Fruit fly (Drosophila melanogaster) whole organism, embryonic: Measurements from ENCODE around the gene Torsin.

Source experiments
- Abd-B ChIP-seq: fragments of 200-800 bp; sonication (Bioruptor generic); optimal IDR thresholded peaks from 2 replicates; lab custom pipeline; 2018; ENCODE audit warnings: missing biosample characterization, mild to moderate bottlenecking, missing genetic modification characterization, moderate library complexity
- Antp ChIP-seq: fragments of 200-800 bp; sonication (Bioruptor generic); optimal IDR thresholded peaks from 3 replicates; lab custom pipeline; 2016; ENCODE audit warnings: missing biosample characterization, missing genetic modification characterization
- Atf-2 ChIP-seq: fragments of 200-800 bp; sonication (Bioruptor generic); optimal IDR thresholded peaks from 2 replicates; lab custom pipeline; 2016; ENCODE audit warnings: missing biosample characterization, missing genetic modification characterization
- BEAF-32 ChIP-seq: fragments of 200-800 bp; sonication (Bioruptor generic); optimal IDR thresholded peaks from 3 replicates; lab custom pipeline; 2017; ENCODE audit warnings: missing biosample characterization, missing genetic modification characterization, mild to moderate bottlenecking, moderate library complexity, missing genetic modification reagents
- CG11398 ChIP-seq: fragments of 200-800 bp; sonication (Bioruptor generic); optimal IDR thresholded peaks from 2 replicates; lab custom pipeline; 2016; ENCODE audit warnings: missing biosample characterization, missing genetic modification characterization
- CG11456 ChIP-seq: fragments of 200-800 bp; sonication (Bioruptor generic); IDR thresholded peaks from 3 replicates; pipeline ENCODE4 v1.3.6; 2022; ENCODE audit warnings: missing biosample characterization, missing genetic modification characterization
- CG11723 ChIP-seq: fragments of 200-800 bp; sonication (Bioruptor generic); optimal IDR thresholded peaks from 2 replicates; lab custom pipeline; 2017; ENCODE audit warnings: missing biosample characterization, mild to moderate bottlenecking, missing genetic modification characterization
- CG12659 ChIP-seq: fragments of 200-800 bp; sonication (Bioruptor generic); optimal IDR thresholded peaks from 3 replicates; lab custom pipeline; 2017; ENCODE audit warnings: mild to moderate bottlenecking, missing biosample characterization, missing genetic modification reagents, missing genetic modification characterization
- CG13624 ChIP-seq: fragments of 200-800 bp; sonication (Bioruptor generic); optimal IDR thresholded peaks from 2 replicates; lab custom pipeline; 2016; ENCODE audit warnings: missing biosample characterization, missing genetic modification characterization
- CG17186 ChIP-seq: fragments of 200-800 bp; sonication (Bioruptor generic); optimal IDR thresholded peaks from 3 replicates; lab custom pipeline; 2017; ENCODE audit warnings: missing biosample characterization, missing genetic modification reagents, missing genetic modification characterization
- CG17328 ChIP-seq: fragments of 200-800 bp; sonication (Bioruptor generic); IDR thresholded peaks from 2 replicates; pipeline ENCODE4 v1.3.6; 2022; ENCODE audit warnings: missing biosample characterization, missing genetic modification characterization
- CG1792 ChIP-seq: fragments of 200-800 bp; sonication (Bioruptor generic); optimal IDR thresholded peaks from 2 replicates; lab custom pipeline; 2016; ENCODE audit warnings: missing biosample characterization, missing genetic modification characterization
- CG2202 ChIP-seq: fragments of 200-800 bp; sonication (Bioruptor generic); optimal IDR thresholded peaks from 2 replicates; lab custom pipeline; 2018; ENCODE audit warnings: missing biosample characterization, mild to moderate bottlenecking, missing genetic modification characterization
- CG2875 ChIP-seq: fragments of 200-800 bp; sonication (Bioruptor generic); optimal IDR thresholded peaks from 2 replicates; lab custom pipeline; 2017; ENCODE audit warnings: missing biosample characterization, mild to moderate bottlenecking, missing genetic modification characterization, missing genetic modification reagents
- CG30403 ChIP-seq: fragments of 200-800 bp; sonication (Bioruptor generic); optimal IDR thresholded peaks from 3 replicates; lab custom pipeline; 2016; ENCODE audit warnings: missing biosample characterization, missing genetic modification characterization
- CG31441 ChIP-seq: fragments of 200-800 bp; sonication (Bioruptor generic); IDR thresholded peaks from 2 replicates; pipeline ENCODE4 v1.3.6; 2022; ENCODE audit warnings: missing biosample characterization, missing genetic modification characterization
- CG5245 ChIP-seq: fragments of 200-800 bp; sonication (Bioruptor generic); optimal IDR thresholded peaks from 3 replicates; lab custom pipeline; 2016; ENCODE audit warnings: missing biosample characterization, missing genetic modification characterization
- CG6254 ChIP-seq: fragments of 200-800 bp; sonication (Bioruptor generic); optimal IDR thresholded peaks from 3 replicates; lab custom pipeline; 2017; ENCODE audit warnings: mild to moderate bottlenecking, missing biosample characterization, missing genetic modification reagents, missing genetic modification characterization
- CG7357 ChIP-seq: fragments of 200-800 bp; sonication (Bioruptor generic); IDR thresholded peaks from 3 replicates; pipeline ENCODE4 v1.3.6; 2022; ENCODE audit warnings: missing biosample characterization, missing genetic modification characterization
- Chrac-16 ChIP-seq: fragments of 200-800 bp; sonication (Bioruptor generic); optimal IDR thresholded peaks from 3 replicates; lab custom pipeline; 2016; ENCODE audit warnings: missing biosample characterization, missing genetic modification characterization
- D19B ChIP-seq: fragments of 200-800 bp; sonication (Bioruptor generic); optimal IDR thresholded peaks from 2 replicates; lab custom pipeline; 2017; ENCODE audit warnings: missing biosample characterization, mild to moderate bottlenecking, missing genetic modification characterization
- Dfd ChIP-seq, 2 experiments: fragments of >200 bp; optimal IDR thresholded peaks; 2 replicates each; lab custom pipeline; 2017; ENCODE audit warnings: missing biosample characterization in 2 of 2, missing genetic modification characterization in 2 of 2
- GATAe ChIP-seq: fragments of 200-800 bp; sonication (Bioruptor generic); conservative IDR thresholded peaks from 2 replicates; pipeline ENCODE4 v1.3.6; 2022; ENCODE audit warnings: missing biosample characterization, missing genetic modification characterization
- H15 ChIP-seq: fragments of 200-800 bp; sonication (Bioruptor generic); IDR thresholded peaks from 3 replicates; pipeline ENCODE4 v1.3.6; 2022; ENCODE audit warnings: missing biosample characterization, missing genetic modification characterization
- Hey ChIP-seq: fragments of 200-800 bp; sonication (Bioruptor generic); optimal IDR thresholded peaks from 3 replicates; lab custom pipeline; 2018; ENCODE audit warnings: missing biosample characterization, mild to moderate bottlenecking, missing genetic modification characterization
- MTF-1 ChIP-seq: fragments of 200-800 bp; sonication (Bioruptor generic); optimal IDR thresholded peaks from 2 replicates; lab custom pipeline; 2018; ENCODE audit warnings: missing biosample characterization, mild to moderate bottlenecking, missing genetic modification characterization, borderline replicate concordance
- Mrtf ChIP-seq: fragments of 200-800 bp; sonication (Bioruptor generic); IDR thresholded peaks from 3 replicates; pipeline ENCODE4 v1.3.6; 2022; ENCODE audit warnings: missing biosample characterization, missing genetic modification characterization
- Side ChIP-seq: fragments of 200-800 bp; sonication (Bioruptor generic); optimal IDR thresholded peaks from 2 replicates; lab custom pipeline; 2016; ENCODE audit warnings: missing biosample characterization, missing genetic modification characterization
- Sox100B ChIP-seq: fragments of 200-800 bp; sonication (Bioruptor generic); optimal IDR thresholded peaks from 3 replicates; lab custom pipeline; 2018; ENCODE audit warnings: missing biosample characterization, mild to moderate bottlenecking, missing genetic modification characterization
- Vsx1 ChIP-seq: fragments of 200-800 bp; sonication (Bioruptor generic); optimal IDR thresholded peaks from 2 replicates; lab custom pipeline; 2017; ENCODE audit warnings: missing biosample characterization, mild to moderate bottlenecking, missing genetic modification characterization, missing genetic modification reagents
- az2 ChIP-seq: fragments of 200-800 bp; sonication (Bioruptor generic); optimal IDR thresholded peaks from 3 replicates; lab custom pipeline; 2016; ENCODE audit warnings: missing biosample characterization, missing genetic modification characterization
- bbx ChIP-seq: fragments of 200-800 bp; sonication (Bioruptor generic); IDR thresholded peaks from 2 replicates; pipeline ENCODE4 v1.3.6; 2022; ENCODE audit warnings: missing biosample characterization, missing genetic modification characterization; ENCODE audit not compliant: partially characterized antibody
- ci ChIP-seq: fragments of 200-800 bp; sonication (Bioruptor generic); IDR thresholded peaks from 3 replicates; pipeline ENCODE4 v1.3.6; 2022; ENCODE audit warnings: missing biosample characterization, missing genetic modification characterization
- dati ChIP-seq: fragments of 200-800 bp; sonication (Bioruptor generic); IDR thresholded peaks from 2 replicates; pipeline ENCODE4 v1.3.6; 2022; ENCODE audit warnings: missing biosample characterization, missing genetic modification characterization
- dpn ChIP-seq, 2 experiments: fragments of 200-800 bp; sonication (Bioruptor generic); optimal IDR thresholded peaks; 3 replicates each; lab custom pipeline; 2016; ENCODE audit warnings: missing biosample characterization in 2 of 2, missing genetic modification characterization in 2 of 2
- gsb ChIP-seq: fragments of 200-800 bp; sonication (Bioruptor generic); IDR thresholded peaks from 2 replicates; pipeline ENCODE4 v1.3.6; 2022; ENCODE audit warnings: missing biosample characterization, missing genetic modification characterization
- hb ChIP-seq: fragments of 200-800 bp; sonication (Bioruptor generic); IDR thresholded peaks from 3 replicates; pipeline ENCODE4 v1.3.6; 2022; ENCODE audit warnings: missing biosample characterization, missing genetic modification characterization; ENCODE audit not compliant: partially characterized antibody
- hkb ChIP-seq, 2 experiments: fragments of 200-800 bp in 1 of 2; fragments of >200 bp in 1 of 2; sonication (Bioruptor generic) in 1 of 2; IDR thresholded peaks in 1 of 2; optimal IDR thresholded peaks in 1 of 2; 2 replicates each; pipeline versions ENCODE4 v1.3.6 to Lab custom; 2017 to 2022; ENCODE audit warnings: missing biosample characterization in 1 of 2, missing genetic modification characterization in 1 of 2
- ken ChIP-seq: fragments of 200-800 bp; sonication (Bioruptor generic); IDR thresholded peaks from 3 replicates; pipeline ENCODE4 v1.3.6; 2022; ENCODE audit warnings: missing biosample characterization, missing genetic modification characterization
- peb ChIP-seq: fragments of 200-800 bp; sonication (Bioruptor generic); IDR thresholded peaks from 2 replicates; pipeline ENCODE4 v1.3.6; 2022; ENCODE audit warnings: missing biosample characterization, missing genetic modification characterization
- phol ChIP-seq: fragments of 200-800 bp; sonication (Bioruptor generic); optimal IDR thresholded peaks from 3 replicates; lab custom pipeline; 2018; ENCODE audit warnings: missing biosample characterization, mild to moderate bottlenecking, missing genetic modification characterization, moderate library complexity
- pzg ChIP-seq: fragments of 200-800 bp; sonication (Bioruptor generic); optimal IDR thresholded peaks from 3 replicates; lab custom pipeline; 2018; ENCODE audit warnings: missing biosample characterization, mild to moderate bottlenecking, missing genetic modification characterization, moderate library complexity
- repo ChIP-seq: fragments of 200-800 bp; sonication (Bioruptor generic); optimal IDR thresholded peaks from 2 replicates; lab custom pipeline; 2016; ENCODE audit warnings: missing biosample characterization, missing genetic modification characterization
- rib ChIP-seq: fragments of 200-800 bp; sonication (Bioruptor generic); IDR thresholded peaks from 2 replicates; pipeline ENCODE4 v1.3.6; 2022; ENCODE audit warnings: missing biosample characterization, missing genetic modification characterization
- sc ChIP-seq, 3 experiments: fragments of >200 bp in 2 of 3; fragments of 200-800 bp in 1 of 3; sonication (Bioruptor generic) in 1 of 3; optimal IDR thresholded peaks; 2 replicates in 2 of 3; 3 replicates in 1 of 3; lab custom pipeline; 2017; ENCODE audit warnings: mild to moderate bottlenecking in 1 of 3, missing biosample characterization in 1 of 3, missing genetic modification characterization in 1 of 3, missing genetic modification reagents in 1 of 3
- sug ChIP-seq: fragments of 200-800 bp; optimal IDR thresholded peaks from 2 replicates; lab custom pipeline; 2019; ENCODE audit warnings: missing biosample characterization, mild to moderate bottlenecking, missing genetic modification characterization, moderate library complexity
- ttk ChIP-seq: fragments of 200-800 bp; sonication (Bioruptor generic); IDR thresholded peaks from 2 replicates; pipeline ENCODE4 v2.1.2; 2022; ENCODE audit warnings: missing biosample characterization, missing genetic modification characterization
- tx ChIP-seq: fragments of 200-800 bp; sonication (Bioruptor generic); optimal IDR thresholded peaks from 2 replicates; lab custom pipeline; 2016; ENCODE audit warnings: missing biosample characterization, missing genetic modification characterization

Torsin gene

dm6 chrX:4616865-4617669 lies 32.8 kb downstream of the Torsin start, which contains the start of gene peb (continued):
- peak; percentile 11 for TF ChIP-seq CG11723
- peak; percentile 59 for TF ChIP-seq bbx (GFP tag; lab: Robert Waterston, UW)
- peak; percentile 47 for TF ChIP-seq CG6254 (GFP tag; lab: Kevin White, UChicago)
- TF ChIP-seq Dfd (GFP tag; optimal IDR thresholded peaks at IDR 0.05; lab: Kevin White, UChicago) = no peak
- 0 out of 2 replicates have a peak, but pooled peaks have one; percentile 20 for TF ChIP-seq CG17328 (GFP tag; lab: Robert Waterston, UW)
- TF ChIP-seq Mrtf = no peak
- TF ChIP-seq Vsx1 = no peak
- peak; percentile 63 for TF ChIP-seq Antp (GFP tag; lab: Kevin White, UChicago)
- no peak for TF ChIP-seq sug (tag; lab: Kevin White, UChicago)
- TF ChIP-seq CG1792 (GFP tag; lab: Kevin White, UChicago) = no peak
- no peak for TF ChIP-seq pzg (GFP tag; lab: Kevin White, UChicago)
- no peak; the same call in 2 of the 3 replicates for TF ChIP-seq CG7357 (GFP tag; lab: Robert Waterston, UW)
- no peak for TF ChIP-seq hkb (optimal IDR thresholded peaks at IDR 0.05; lab: Kevin White, UChicago)
- 0 out of 2 replicates have a peak, but pooled peaks have one; percentile 12 for TF ChIP-seq hkb (GFP tag; IDR thresholded peaks at IDR 0.05; lab: Robert Waterston, UW)
- TF ChIP-seq CG12659 (GFP tag; lab: Kevin White, UChicago) = no peak
- TF ChIP-seq H15 (GFP tag; lab: Robert Waterston, UW) = 0 out of 3 replicates have a peak, but pooled peaks have one; percentile 41
- no peak for TF ChIP-seq Hey (tag; lab: Kevin White, UChicago)
- no peak for TF ChIP-seq gsb
- no peak for TF ChIP-seq sc (optimal IDR thresholded peaks at IDR 0.05; lab: Kevin White, UChicago)
- peak; percentile 34 for TF ChIP-seq sc (GFP tag; optimal IDR thresholded peaks at IDR 0.05; lab: Kevin White, UChicago)
- peak; percentile 21; the same call in 1 of the 3 replicates for TF ChIP-seq ken
- TF ChIP-seq BEAF-32 (GFP tag; lab: Kevin White, UChicago) = no peak
- no peak for TF ChIP-seq CG11398 (GFP tag; lab: Kevin White, UChicago)
- TF ChIP-seq CG30403 (GFP tag; lab: Kevin White, UChicago) = peak; percentile 62
- TF ChIP-seq repo = no peak
- no peak for TF ChIP-seq tx (GFP tag; lab: Kevin White, UChicago)
- peak; percentile 59 for TF ChIP-seq Sox100B (GFP tag; lab: Kevin White, UChicago)
- TF ChIP-seq Atf-2 = peak; percentile 25
- TF ChIP-seq Abd-B = no peak
- TF ChIP-seq az2 (GFP tag; lab: Kevin White, UChicago) = peak; percentile 66
- TF ChIP-seq peb (GFP tag; lab: Robert Waterston, UW) = peak; percentile 71
- TF ChIP-seq hb (GFP tag; lab: Robert Waterston, UW) = no peak
- peak; percentile 55; the same call in 2 of the 3 replicates for TF ChIP-seq ci (GFP tag; lab: Robert Waterston, UW)
- peak; percentile 34 to 56 for TF ChIP-seq dpn (GFP tag; optimal IDR thresholded peaks at IDR 0.05; lab: Kevin White, UChicago)
- peak; percentile 62 for TF ChIP-seq Chrac-16 (GFP tag; lab: Kevin White, UChicago)
- peak; percentile 61 for TF ChIP-seq Side (GFP tag; lab: Kevin White, UChicago)
- peak; percentile 17 for TF ChIP-seq CG2875
- TF ChIP-seq ttk (GFP tag; lab: Robert Waterston, UW) = no peak
- TF ChIP-seq rib (GFP tag; lab: Robert Waterston, UW) = 0 out of 2 replicates have a peak, but pooled peaks have one; percentile 10
- TF ChIP-seq CG2202 (tag; lab: Kevin White, UChicago) = peak; percentile 22
- TF ChIP-seq phol (tag; lab: Kevin White, UChicago) = peak; percentile 74
- TF ChIP-seq CG17186 (GFP tag; lab: Kevin White, UChicago) = no peak
- TF ChIP-seq D19B = no peak
- TF ChIP-seq CG31441 (GFP tag; lab: Robert Waterston, UW) = peak; percentile 45; the same call in 1 of the 2 replicates
- TF ChIP-seq MTF-1 (GFP tag; lab: Kevin White, UChicago) = no peak
- no peak for TF ChIP-seq CG13624
- TF ChIP-seq dati (GFP tag; lab: Robert Waterston, UW) = no peak
- no peak for TF ChIP-seq GATAe
- TF ChIP-seq CG11456 (GFP tag; lab: Robert Waterston, UW) = no peak
- peak; percentile 27 for TF ChIP-seq CG5245 (GFP tag; lab: Kevin White, UChicago)
